Fruit fly (Drosophila melanogaster): ENCODE measurements around the gene GAPcenA.

Gene GAPcenA

dm6 chr3L:8372035-8372434 is 25.7 kb downstream of the GAPcenA start, which contains the start of gene ImpE1:
TSS of gene ImpE1 (plus strand) at chr3L:8372405.
- TF ChIP-seq ttk (optimal IDR thresholded peaks at IDR 0.05) (no peak), Myc (optimal IDR thresholded peaks at IDR 0.05) (no peak), insv (optimal IDR thresholded peaks at IDR 0.05) (no peak), psq (optimal IDR thresholded peaks at IDR 0.05) (no peak), Sin3A (optimal IDR thresholded peaks at IDR 0.05) (no peak), h (optimal IDR thresholded peaks at IDR 0.05) (no peak)

- no peak for TF ChIP-seq h (optimal IDR thresholded peaks at IDR 0.05)
- no peak for TF ChIP-seq Sin3A (optimal IDR thresholded peaks at IDR 0.05)
Observed at dm6 chr3L:8374107-8374506, 27.7 kb downstream of the GAPcenA start.

dm6 chr3L:8379161-8379560 is 32.8 kb downstream of the GAPcenA start:
- no peak for TF ChIP-seq h (optimal IDR thresholded peaks at IDR 0.05)
- no peak for TF ChIP-seq psq (optimal IDR thresholded peaks at IDR 0.05)
- TF ChIP-seq Myc (optimal IDR thresholded peaks at IDR 0.05), result no peak
- no peak for TF ChIP-seq insv (optimal IDR thresholded peaks at IDR 0.05)
- TF ChIP-seq Sin3A (optimal IDR thresholded peaks at IDR 0.05), result no peak

dm6 chr3L:8383968-8384367 is 37.6 kb downstream of the GAPcenA start:
- TF ChIP-seq Myc (optimal IDR thresholded peaks at IDR 0.05) (no peak), insv (optimal IDR thresholded peaks at IDR 0.05) (no peak), h (optimal IDR thresholded peaks at IDR 0.05) (no peak), ttk (optimal IDR thresholded peaks at IDR 0.05) (no peak), Sin3A (optimal IDR thresholded peaks at IDR 0.05) (no peak), psq (optimal IDR thresholded peaks at IDR 0.05) (no peak)

- TF ChIP-seq psq (optimal IDR thresholded peaks at IDR 0.05), result no peak
- TF ChIP-seq Sin3A (optimal IDR thresholded peaks at IDR 0.05), result no peak
- TF ChIP-seq h (optimal IDR thresholded peaks at IDR 0.05), result no peak
- TF ChIP-seq insv (optimal IDR thresholded peaks at IDR 0.05), result no peak
- no peak for TF ChIP-seq ttk (optimal IDR thresholded peaks at IDR 0.05)
- TF ChIP-seq Myc (optimal IDR thresholded peaks at IDR 0.05), result no peak
Observed at dm6 chr3L:8385055-8385454, 38.7 kb downstream of the GAPcenA start.

dm6 chr3L:8391240-8391639 is 44.9 kb downstream of the GAPcenA start, which contains the start of gene Jon66Ci:
TSS of gene Jon66Ci (plus strand) at chr3L:8391540.
- TF ChIP-seq psq (optimal IDR thresholded peaks at IDR 0.05), result no peak
- no peak for TF ChIP-seq h (optimal IDR thresholded peaks at IDR 0.05)
- no peak for TF ChIP-seq Myc (optimal IDR thresholded peaks at IDR 0.05)
- no peak for TF ChIP-seq insv (optimal IDR thresholded peaks at IDR 0.05)
- no peak for TF ChIP-seq Sin3A (optimal IDR thresholded peaks at IDR 0.05)
- TF ChIP-seq ttk (optimal IDR thresholded peaks at IDR 0.05), result no peak

- TF ChIP-seq ttk (optimal IDR thresholded peaks at IDR 0.05) (no peak), Myc (optimal IDR thresholded peaks at IDR 0.05) (no peak), insv (optimal IDR thresholded peaks at IDR 0.05) (no peak), Sin3A (optimal IDR thresholded peaks at IDR 0.05) (no peak), h (optimal IDR thresholded peaks at IDR 0.05) (no peak), psq (optimal IDR thresholded peaks at IDR 0.05) (no peak)
Observed at dm6 chr3L:8393549-8393948, 47.2 kb downstream of the GAPcenA start, which contains the start of gene Jon66Cii. TSS of gene Jon66Cii (minus strand) at chr3L:8393649.

dm6 chr3L:8394132-8394531 is 47.8 kb downstream of the GAPcenA start:
- no peak for TF ChIP-seq insv (optimal IDR thresholded peaks at IDR 0.05)
- TF ChIP-seq ttk (optimal IDR thresholded peaks at IDR 0.05), result no peak
- no peak for TF ChIP-seq h (optimal IDR thresholded peaks at IDR 0.05)
- TF ChIP-seq Myc (optimal IDR thresholded peaks at IDR 0.05), result no peak
- TF ChIP-seq psq (optimal IDR thresholded peaks at IDR 0.05), result no peak
- no peak for TF ChIP-seq Sin3A (optimal IDR thresholded peaks at IDR 0.05)

- TF ChIP-seq ttk (optimal IDR thresholded peaks at IDR 0.05) (no peak), Myc (optimal IDR thresholded peaks at IDR 0.05) (no peak), insv (optimal IDR thresholded peaks at IDR 0.05) (no peak), psq (optimal IDR thresholded peaks at IDR 0.05) (no peak)
Observed at dm6 chr3L:8394944-8395343, 48.6 kb downstream of the GAPcenA start.

dm6 chr3L:8395630-8396168 is 49.3 kb downstream of the GAPcenA start, which contains the start of gene CG7120:
TSS of gene CG7120 (plus strand) at chr3L:8396000.
- TF ChIP-seq h (optimal IDR thresholded peaks at IDR 0.05), result no peak
- no peak for TF ChIP-seq ttk (optimal IDR thresholded peaks at IDR 0.05)
- TF ChIP-seq Myc (optimal IDR thresholded peaks at IDR 0.05), result no peak
- TF ChIP-seq psq (optimal IDR thresholded peaks at IDR 0.05), result no peak
- TF ChIP-seq insv (optimal IDR thresholded peaks at IDR 0.05), result no peak
- TF ChIP-seq Sin3A (optimal IDR thresholded peaks at IDR 0.05), result no peak

- TF ChIP-seq psq (optimal IDR thresholded peaks at IDR 0.05), result no peak
- no peak for TF ChIP-seq h (optimal IDR thresholded peaks at IDR 0.05)
- no peak for TF ChIP-seq Sin3A (optimal IDR thresholded peaks at IDR 0.05)
- TF ChIP-seq insv (optimal IDR thresholded peaks at IDR 0.05), result no peak
- TF ChIP-seq Myc (optimal IDR thresholded peaks at IDR 0.05), result no peak
- TF ChIP-seq ttk (optimal IDR thresholded peaks at IDR 0.05), result no peak
Observed at dm6 chr3L:8396187-8396586, 49.8 kb downstream of the GAPcenA start.

- no peak for TF ChIP-seq Myc (optimal IDR thresholded peaks at IDR 0.05)
- TF ChIP-seq Sin3A (optimal IDR thresholded peaks at IDR 0.05), result no peak
- no peak for TF ChIP-seq h (optimal IDR thresholded peaks at IDR 0.05)
- TF ChIP-seq ttk (optimal IDR thresholded peaks at IDR 0.05), result no peak
- TF ChIP-seq psq (optimal IDR thresholded peaks at IDR 0.05), result no peak
- TF ChIP-seq insv (optimal IDR thresholded peaks at IDR 0.05), result no peak
Observed at dm6 chr3L:8398763-8399445, 52.5 kb downstream of the GAPcenA start.
